Fruit fly (Drosophila melanogaster) whole organism, embryonic: ENCODE measurements around the gene dre4.

Experiments used
- Aef1 ChIP-seq: fragments of 200-800 bp; sonication (Bioruptor generic); IDR thresholded peaks from 3 replicates; pipeline ENCODE4 v1.3.6; 2022; ENCODE audit warnings: missing biosample characterization, missing genetic modification characterization
- Atf-2 ChIP-seq: fragments of 200-800 bp; sonication (Bioruptor generic); optimal IDR thresholded peaks from 2 replicates; lab custom pipeline; 2016; ENCODE audit warnings: missing biosample characterization, missing genetic modification characterization
- B-H1 ChIP-seq: fragments of 200-800 bp; sonication (Bioruptor generic); IDR thresholded peaks from 3 replicates; pipeline ENCODE4 v1.3.6; 2022; ENCODE audit warnings: missing biosample characterization, missing genetic modification characterization
- Bgb ChIP-seq: fragments of 200-800 bp; sonication (Bioruptor generic); IDR thresholded peaks from 2 replicates; pipeline ENCODE4 v1.3.6; 2022; ENCODE audit warnings: missing biosample characterization, missing genetic modification characterization; ENCODE audit not compliant: partially characterized antibody
- CG11560 ChIP-seq: fragments of 200-800 bp; sonication (Bioruptor generic); IDR thresholded peaks from 3 replicates; pipeline ENCODE4 v1.3.6; 2022; ENCODE audit warnings: missing biosample characterization, missing genetic modification characterization
- CG12155 ChIP-seq: fragments of 200-800 bp; sonication (Bioruptor generic); optimal IDR thresholded peaks from 3 replicates; lab custom pipeline; 2016; ENCODE audit warnings: missing biosample characterization, missing genetic modification characterization
- CG13296 ChIP-seq: fragments of 200-800 bp; sonication (Bioruptor generic); optimal IDR thresholded peaks from 3 replicates; lab custom pipeline; 2018; ENCODE audit warnings: missing biosample characterization, mild to moderate bottlenecking, missing genetic modification characterization
- CG13424 ChIP-seq: fragments of 200-800 bp; sonication (Bioruptor generic); optimal IDR thresholded peaks from 2 replicates; lab custom pipeline; 2019; ENCODE audit warnings: missing biosample characterization, mild to moderate bottlenecking, missing genetic modification characterization, moderate library complexity
- CG14014 ChIP-seq: fragments of 200-800 bp; sonication (Bioruptor generic); IDR thresholded peaks from 2 replicates; pipeline ENCODE4 v1.3.6; 2022; ENCODE audit warnings: missing biosample characterization, missing genetic modification characterization
- CG17385 ChIP-seq: fragments of 200-800 bp; sonication (Bioruptor generic); optimal IDR thresholded peaks from 3 replicates; lab custom pipeline; 2018; ENCODE audit warnings: missing biosample characterization, mild to moderate bottlenecking, missing genetic modification characterization
- CG32532 ChIP-seq: fragments of 200-800 bp; sonication (Bioruptor generic); IDR thresholded peaks from 2 replicates; pipeline ENCODE4 v1.3.6; 2022; ENCODE audit warnings: missing biosample characterization, missing genetic modification characterization
- CG34224 ChIP-seq: fragments of 200-800 bp; sonication (Bioruptor generic); IDR thresholded peaks from 3 replicates; pipeline ENCODE4 v1.3.6; 2022; ENCODE audit warnings: missing biosample characterization, missing genetic modification characterization; ENCODE audit not compliant: partially characterized antibody
- CG34422 ChIP-seq: fragments of 200-800 bp; sonication (Bioruptor generic); IDR thresholded peaks from 3 replicates; pipeline ENCODE4 v1.3.6; 2022; ENCODE audit warnings: missing biosample characterization, missing genetic modification characterization
- CG6272 ChIP-seq: fragments of 200-800 bp; sonication (Bioruptor generic); IDR thresholded peaks from 2 replicates; pipeline ENCODE4 v1.3.6; 2022; ENCODE audit warnings: missing biosample characterization, missing genetic modification characterization
- CG7357 ChIP-seq: fragments of 200-800 bp; sonication (Bioruptor generic); IDR thresholded peaks from 3 replicates; pipeline ENCODE4 v1.3.6; 2022; ENCODE audit warnings: missing biosample characterization, missing genetic modification characterization
- CG9437 ChIP-seq: fragments of 200-800 bp; sonication (Bioruptor generic); optimal IDR thresholded peaks from 2 replicates; lab custom pipeline; 2018; ENCODE audit warnings: missing biosample characterization, mild to moderate bottlenecking, missing genetic modification characterization
- CG9876 ChIP-seq: fragments of 200-800 bp; sonication (Bioruptor generic); optimal IDR thresholded peaks from 2 replicates; lab custom pipeline; 2016; ENCODE audit warnings: missing biosample characterization, missing genetic modification characterization
- CG9932 ChIP-seq: fragments of 200-800 bp; sonication (Bioruptor generic); IDR thresholded peaks from 2 replicates; pipeline ENCODE4 v1.3.6; 2022; ENCODE audit warnings: missing biosample characterization, missing genetic modification characterization
- CTCF ChIP-seq: fragments of 200-800 bp; sonication (Bioruptor generic); optimal IDR thresholded peaks from 2 replicates; lab custom pipeline; 2017; ENCODE audit warnings: missing biosample characterization, mild to moderate bottlenecking, missing genetic modification characterization, moderate library complexity
- CrebB ChIP-seq: fragments of 200-800 bp; sonication (Bioruptor generic); optimal IDR thresholded peaks from 3 replicates; lab custom pipeline; 2018; ENCODE audit warnings: missing biosample characterization, mild to moderate bottlenecking, missing genetic modification characterization
- D ChIP-seq, 2 experiments: fragments of 200-800 bp in 1 of 2; fragments of >200 bp in 1 of 2; sonication (Bioruptor generic) in 1 of 2; optimal IDR thresholded peaks; 2 replicates in 1 of 2; 3 replicates in 1 of 2; lab custom pipeline; 2017; ENCODE audit warnings: mild to moderate bottlenecking in 1 of 2, missing biosample characterization in 1 of 2, missing genetic modification characterization in 1 of 2, missing genetic modification reagents in 1 of 2
- Deaf1 ChIP-seq: fragments of 200-800 bp; optimal IDR thresholded peaks from 3 replicates; lab custom pipeline; 2019; ENCODE audit warnings: missing biosample characterization, mild to moderate bottlenecking, missing genetic modification characterization, moderate library complexity
- Ets65A ChIP-seq: fragments of 200-800 bp; sonication (Bioruptor generic); peaks from one replicate; lab custom pipeline; 2016; ENCODE audit warnings: missing biosample characterization, missing genetic modification characterization
- HLH3B ChIP-seq: fragments of 200-800 bp; sonication (Bioruptor generic); IDR thresholded peaks from 2 replicates; pipeline ENCODE4 v1.3.6; 2022; ENCODE audit warnings: missing biosample characterization, missing genetic modification characterization
- HLH4C ChIP-seq: fragments of 200-800 bp; sonication (Bioruptor generic); IDR thresholded peaks from 3 replicates; pipeline ENCODE4 v1.3.6; 2022; ENCODE audit warnings: missing biosample characterization, missing genetic modification characterization; ENCODE audit not compliant: partially characterized antibody
- Hmx ChIP-seq: fragments of 200-800 bp; sonication (Bioruptor generic); optimal IDR thresholded peaks from 2 replicates; lab custom pipeline; 2016; ENCODE audit warnings: missing biosample characterization, missing genetic modification characterization
- Myb ChIP-seq: fragments of 200-800 bp; sonication (Bioruptor generic); optimal IDR thresholded peaks from 2 replicates; lab custom pipeline; 2016; ENCODE audit warnings: missing biosample characterization, missing genetic modification characterization
- NC2β ChIP-seq: fragments of 200-800 bp; sonication (Bioruptor generic); optimal IDR thresholded peaks from 2 replicates; lab custom pipeline; 2016; ENCODE audit warnings: missing biosample characterization, missing genetic modification characterization
- NfI ChIP-seq: fragments of 200-800 bp; sonication (Bioruptor generic); optimal IDR thresholded peaks from 3 replicates; lab custom pipeline; 2018; ENCODE audit warnings: missing biosample characterization, mild to moderate bottlenecking, missing genetic modification characterization, moderate library complexity
- PHDP ChIP-seq: fragments of 200-800 bp; sonication (Bioruptor generic); optimal IDR thresholded peaks from 3 replicates; lab custom pipeline; 2018; ENCODE audit warnings: missing biosample characterization, mild to moderate bottlenecking, missing genetic modification characterization, moderate library complexity
- Pdp1 ChIP-seq, 2 experiments: fragments of 200-800 bp; sonication (Bioruptor generic); optimal IDR thresholded peaks; 3 replicates each; lab custom pipeline; 2016; ENCODE audit warnings: missing biosample characterization in 2 of 2, missing genetic modification characterization in 2 of 2, mild to moderate bottlenecking in 1 of 2, moderate library complexity in 1 of 2
- Rfx ChIP-seq: fragments of 200-800 bp; sonication (Bioruptor generic); IDR thresholded peaks from 2 replicates; pipeline ENCODE4 v1.3.6; 2022; ENCODE audit warnings: missing biosample characterization, missing genetic modification characterization
- Sry-β ChIP-seq: fragments of 200-800 bp; sonication (Bioruptor generic); optimal IDR thresholded peaks from 2 replicates; lab custom pipeline; 2018; ENCODE audit warnings: missing biosample characterization, mild to moderate bottlenecking, missing genetic modification characterization, moderate library complexity
- TFAM ChIP-seq: fragments of 200-800 bp; sonication (Bioruptor generic); optimal IDR thresholded peaks from 2 replicates; lab custom pipeline; 2017; ENCODE audit warnings: missing biosample characterization, missing genetic modification characterization, inconsistent platforms
- Usf ChIP-seq: fragments of 200-800 bp; sonication (Bioruptor generic); optimal IDR thresholded peaks from 2 replicates; lab custom pipeline; 2017; ENCODE audit warnings: missing genotype, missing biosample characterization, missing genetic modification characterization
- Xbp1 ChIP-seq: fragments of 200-800 bp; sonication (Bioruptor generic); optimal IDR thresholded peaks from 3 replicates; lab custom pipeline; 2016; ENCODE audit warnings: missing biosample characterization, mild to moderate bottlenecking, missing genetic modification characterization
- bbx ChIP-seq: fragments of 200-800 bp; sonication (Bioruptor generic); IDR thresholded peaks from 2 replicates; pipeline ENCODE4 v1.3.6; 2022; ENCODE audit warnings: missing biosample characterization, missing genetic modification characterization; ENCODE audit not compliant: partially characterized antibody
- bigmax ChIP-seq: fragments of 200-800 bp; sonication (Bioruptor generic); optimal IDR thresholded peaks from 2 replicates; lab custom pipeline; 2018; ENCODE audit warnings: missing biosample characterization, mild to moderate bottlenecking, missing genetic modification characterization
- br ChIP-seq: fragments of >200 bp; optimal IDR thresholded peaks from 2 replicates; lab custom pipeline; 2017
- croc ChIP-seq: fragments of 200-800 bp; sonication (Bioruptor generic); conservative IDR thresholded peaks from 3 replicates; pipeline ENCODE4 v1.3.6; 2022; ENCODE audit warnings: missing biosample characterization, missing genetic modification characterization
- crol ChIP-seq: fragments of 200-800 bp; sonication (Bioruptor generic); IDR thresholded peaks from 2 replicates; pipeline ENCODE4 v1.3.6; 2022; ENCODE audit warnings: missing biosample characterization, missing genetic modification characterization
- dan ChIP-seq: fragments of 200-800 bp; sonication (Bioruptor generic); IDR thresholded peaks from 2 replicates; pipeline ENCODE4 v1.3.6; 2022; ENCODE audit warnings: missing biosample characterization, missing genetic modification characterization
- kay ChIP-seq: fragments of 200-800 bp; sonication (Bioruptor generic); optimal IDR thresholded peaks from 2 replicates; lab custom pipeline; 2016; ENCODE audit warnings: missing biosample characterization, missing genetic modification characterization
- p53 ChIP-seq: fragments of 200-800 bp; sonication (Bioruptor generic); optimal IDR thresholded peaks from 2 replicates; lab custom pipeline; 2016; ENCODE audit warnings: missing biosample characterization, missing genetic modification characterization
- peb ChIP-seq: fragments of 200-800 bp; sonication (Bioruptor generic); IDR thresholded peaks from 2 replicates; pipeline ENCODE4 v1.3.6; 2022; ENCODE audit warnings: missing biosample characterization, missing genetic modification characterization
- stc ChIP-seq: fragments of 200-800 bp; sonication (Bioruptor generic); IDR thresholded peaks from 2 replicates; pipeline ENCODE4 v1.3.6; 2022; ENCODE audit warnings: missing biosample characterization, missing genetic modification characterization
- tup ChIP-seq: fragments of 200-800 bp; sonication (Bioruptor generic); optimal IDR thresholded peaks from 2 replicates; lab custom pipeline; 2016; ENCODE audit warnings: missing biosample characterization, mild to moderate bottlenecking, missing genetic modification characterization, moderate library complexity
- z ChIP-seq: fragments of 200-800 bp; sonication (Bioruptor generic); IDR thresholded peaks from 3 replicates; pipeline ENCODE4 v1.3.6; 2022; ENCODE audit warnings: missing biosample characterization, missing genetic modification characterization
- zfh1 ChIP-seq: fragments of 200-800 bp; sonication (Bioruptor generic); IDR thresholded peaks from 3 replicates; pipeline ENCODE4 v1.3.6; 2022; ENCODE audit warnings: missing biosample characterization, missing genetic modification characterization
- zfh2 ChIP-seq: fragments of 200-800 bp; sonication (Bioruptor generic); optimal IDR thresholded peaks from 2 replicates; lab custom pipeline; 2016; ENCODE audit warnings: missing biosample characterization, missing genetic modification characterization

dre4 gene

DNA sequence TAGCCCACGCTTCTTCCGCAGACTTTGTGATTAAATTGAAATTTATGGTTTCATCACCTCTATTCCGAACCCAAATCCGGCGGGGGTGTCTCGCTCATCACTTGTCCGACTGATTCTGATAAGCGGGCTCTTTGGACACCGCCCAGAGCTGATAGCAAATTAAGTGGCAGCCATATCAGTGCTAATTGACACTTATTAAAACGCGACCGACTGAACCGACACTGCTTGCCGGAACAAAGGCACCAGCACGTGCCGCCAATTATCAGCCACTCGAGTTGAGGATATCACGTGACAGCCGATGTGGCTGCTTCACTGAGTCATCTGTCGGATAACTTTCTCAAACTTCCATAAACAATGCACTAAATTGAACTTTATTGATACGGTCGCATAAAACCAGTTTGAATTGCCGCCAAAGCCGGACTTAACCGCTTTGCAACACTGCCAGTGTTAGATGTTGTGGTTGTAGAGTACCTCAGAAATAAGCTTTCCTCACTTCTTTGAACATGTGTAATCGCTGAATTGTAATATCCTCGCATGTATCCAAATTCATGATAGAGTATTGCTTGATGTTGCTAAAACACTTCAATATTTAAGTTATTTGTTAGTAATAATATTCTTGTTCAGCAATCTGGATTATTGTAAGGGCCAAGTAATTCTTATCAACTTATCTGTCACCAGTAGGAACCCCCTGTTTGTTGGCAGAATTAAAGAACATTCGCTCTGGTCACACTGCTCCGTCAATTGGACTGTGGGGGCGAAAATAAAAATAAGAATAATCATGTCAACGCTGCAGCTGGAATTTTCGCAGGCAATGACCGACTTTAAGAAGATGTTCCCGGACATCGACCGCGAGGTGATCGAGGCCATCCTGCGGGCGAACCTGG is 19.4 kb downstream of the dre4 start, which contains the start of gene CG12024 (continued):
- TF ChIP-seq Bgb (GFP tag; lab: Robert Waterston, UW) = no peak
- peak; percentile 77 for TF ChIP-seq Rfx (GFP tag; lab: Robert Waterston, UW)
- no peak for TF ChIP-seq crol
- TF ChIP-seq CTCF (GFP tag; lab: Kevin White, UChicago) = peak; percentile 33
- TF ChIP-seq CG12155 (GFP tag; lab: Kevin White, UChicago) = peak; percentile 76
- peak; percentile 43 for TF ChIP-seq tup (GFP tag; lab: Kevin White, UChicago)
- peak; percentile 52 for TF ChIP-seq Myb (GFP tag; lab: Kevin White, UChicago)
- TF ChIP-seq peb (GFP tag; lab: Robert Waterston, UW) = no peak
- TF ChIP-seq bigmax (GFP tag; lab: Kevin White, UChicago) = no peak
- peak; percentile 66; the same call in 1 of the 2 replicates for TF ChIP-seq CG14014
- peak; percentile 64; the same call in 2 of the 3 replicates for TF ChIP-seq CG34422
- TF ChIP-seq zfh2 = peak; percentile 79
- TF ChIP-seq croc (GFP tag; lab: Robert Waterston, UW) = peak; percentile 13; the same call in 1 of the 3 replicates
- TF ChIP-seq bbx (GFP tag; lab: Robert Waterston, UW) = no peak
- TF ChIP-seq Deaf1 (tag; lab: Kevin White, UChicago) = peak; percentile 10
- peak; percentile 39; the same call in 1 of the 3 replicates for TF ChIP-seq CG11560 (tag; lab: Robert Waterston, UW)
- TF ChIP-seq p53 (GFP tag; lab: Kevin White, UChicago) = no peak
- no peak; the same call in 2 of the 3 replicates for TF ChIP-seq B-H1 (GFP tag; lab: Robert Waterston, UW)
- TF ChIP-seq NfI (GFP tag; lab: Kevin White, UChicago) = peak; percentile 85
- peak; percentile 80 for TF ChIP-seq NC2β (GFP tag; lab: Kevin White, UChicago)
- TF ChIP-seq CG9876 (GFP tag; lab: Kevin White, UChicago) = peak; percentile 28
- TF ChIP-seq CG9437 (GFP tag; lab: Kevin White, UChicago) = peak; percentile 59
- TF ChIP-seq br (lab: Kevin White, UChicago) = no peak
- TF ChIP-seq HLH4C = no peak
- TF ChIP-seq CG13296 (GFP tag; lab: Kevin White, UChicago) = peak; percentile 40
- TF ChIP-seq Hmx = no peak
- TF ChIP-seq CG9932 (GFP tag; lab: Robert Waterston, UW) = peak; percentile 89
- TF ChIP-seq dan = no peak
- TF ChIP-seq Usf (GFP tag; lab: Kevin White, UChicago) = no peak
- TF ChIP-seq Sry-β (GFP tag; lab: Kevin White, UChicago) = peak; percentile 8
- TF ChIP-seq CG13424 (tag; lab: Kevin White, UChicago) = peak; percentile 83
- TF ChIP-seq Xbp1 (GFP tag; lab: Kevin White, UChicago) = peak; percentile 82
- peak; percentile 71 to 79 for TF ChIP-seq Pdp1 (GFP tag; optimal IDR thresholded peaks at IDR 0.05; lab: Kevin White, UChicago)
- TF ChIP-seq CG6272 = peak; percentile 69
- TF ChIP-seq HLH3B (GFP tag; lab: Robert Waterston, UW) = no peak; the same call in 1 of the 2 replicates
- peak; percentile 97 for TF ChIP-seq Ets65A
- TF ChIP-seq CG7357 (GFP tag; lab: Robert Waterston, UW) = peak; percentile 99
- no peak for TF ChIP-seq stc (GFP tag; lab: Robert Waterston, UW)
- TF ChIP-seq Aef1 (GFP tag; lab: Robert Waterston, UW) = peak; percentile 82
- no peak for TF ChIP-seq z (GFP tag; lab: Robert Waterston, UW)
- TF ChIP-seq CrebB (tag; lab: Kevin White, UChicago) = peak; percentile 35
- TF ChIP-seq kay (GFP tag; lab: Kevin White, UChicago) = peak; percentile 36
- TF ChIP-seq CG34224 (GFP tag; lab: Robert Waterston, UW) = no peak
- TF ChIP-seq D (optimal IDR thresholded peaks at IDR 0.05; lab: Kevin White, UChicago) = no peak
- peak; percentile 39 for TF ChIP-seq D (GFP tag; optimal IDR thresholded peaks at IDR 0.05; lab: Kevin White, UChicago)
- TF ChIP-seq CG32532 (GFP tag; lab: Robert Waterston, UW) = peak; percentile 76
- peak; percentile 55 for TF ChIP-seq CG17385 (GFP tag; lab: Kevin White, UChicago)
- TF ChIP-seq PHDP (tag; lab: Kevin White, UChicago) = peak; percentile 73
- TF ChIP-seq Atf-2 = peak; percentile 63
- TF ChIP-seq TFAM (GFP tag; lab: Kevin White, UChicago) = no peak
- peak; percentile 39; the same call in 1 of the 3 replicates for TF ChIP-seq zfh1 (GFP tag; lab: Robert Waterston, UW)
